Worm (Caenorhabditis elegans) whole organism, young adult: ENCODE results near the gene F54H12.5.

Source experiments
- B0261.1 ChIP-seq: sonication (generic microtip); optimal IDR thresholded peaks from 2 replicates; lab custom pipeline; 2016; ENCODE audit warnings: mild to moderate bottlenecking, missing genetic modification characterization, moderate library complexity, missing compliant biosample characterization
- B0336.3 ChIP-seq: fragments of 200-800 bp; sonication (Bioruptor generic); IDR thresholded peaks from 2 replicates; pipeline ENCODE4 v1.3.6; 2022; ENCODE audit warnings: missing genetic modification characterization, missing compliant biosample characterization
- C17E4.6 ChIP-seq: fragments of 200-800 bp; sonication (Bioruptor generic); IDR thresholded peaks from 2 replicates; pipeline ENCODE4 v1.3.6; 2022; ENCODE audit warnings: missing genetic modification reagents, missing genetic modification characterization, missing compliant biosample characterization
- F22D6.2 ChIP-seq: sonication (generic microtip); optimal IDR thresholded peaks from 2 replicates; lab custom pipeline; 2016; ENCODE audit warnings: mild to moderate bottlenecking, missing genetic modification characterization, missing compliant biosample characterization
- F57C9.4 ChIP-seq: sonication (generic microtip); optimal IDR thresholded peaks from 2 replicates; lab custom pipeline; 2017; ENCODE audit warnings: mild to moderate bottlenecking, missing genetic modification characterization, missing compliant biosample characterization
- T26A5.8 ChIP-seq: sonication (generic microtip); optimal IDR thresholded peaks from 2 replicates; lab custom pipeline; 2016; ENCODE audit warnings: missing genetic modification characterization, missing compliant biosample characterization
- Y56A3A.18 ChIP-seq: fragments of 200-800 bp; sonication (Bioruptor generic); IDR thresholded peaks from 2 replicates; pipeline ENCODE4 v1.3.6; 2022; ENCODE audit warnings: missing genetic modification reagents, missing genetic modification characterization, missing compliant biosample characterization
- Y95B8A.8 ChIP-seq: fragments of 200-800 bp; sonication (Bioruptor generic); IDR thresholded peaks from 2 replicates; pipeline ENCODE4 v1.3.6; 2022; ENCODE audit warnings: missing genetic modification reagents, missing genetic modification characterization, missing compliant biosample characterization
- aptf-2 ChIP-seq: fragments of 200-800 bp; sonication (Bioruptor generic); conservative IDR thresholded peaks from 2 replicates; pipeline ENCODE4 v1.3.6; 2022; ENCODE audit warnings: missing genetic modification reagents, missing genetic modification characterization, missing compliant biosample characterization
- attf-5 ChIP-seq: fragments of 200-800 bp; sonication (Bioruptor generic); optimal IDR thresholded peaks from 2 replicates; lab custom pipeline; 2018; ENCODE audit warnings: mild to moderate bottlenecking, missing genetic modification characterization, missing compliant biosample characterization
- ccch-3 ChIP-seq: fragments of 200-800 bp; sonication (Bioruptor generic); optimal IDR thresholded peaks from 2 replicates; lab custom pipeline; 2018; ENCODE audit warnings: mild to moderate bottlenecking, missing genetic modification characterization, missing compliant biosample characterization
- cebp-1 ChIP-seq, 2 experiments: fragments of 200-800 bp in 1 of 2; sonication (Bioruptor generic) in 1 of 2; sonication (generic microtip) in 1 of 2; IDR thresholded peaks in 1 of 2; optimal IDR thresholded peaks in 1 of 2; 2 replicates each; pipeline versions ENCODE4 v1.3.6 to Lab custom; 2017 to 2022; ENCODE audit warnings: missing compliant biosample characterization in 2 of 2, missing genetic modification characterization in 2 of 2, mild to moderate bottlenecking in 1 of 2, missing genetic modification reagents in 1 of 2, moderate library complexity in 1 of 2
- ceh-40 ChIP-seq: fragments of 200-800 bp; sonication (Bioruptor generic); IDR thresholded peaks from 2 replicates; pipeline ENCODE4 v1.3.6; 2022; ENCODE audit warnings: missing genetic modification characterization, missing compliant biosample characterization
- ceh-91 ChIP-seq: fragments of 200-800 bp; sonication (Bioruptor generic); IDR thresholded peaks from 2 replicates; pipeline ENCODE4 v1.3.6; 2022; ENCODE audit warnings: missing genetic modification reagents, missing genetic modification characterization, missing compliant biosample characterization
- die-1 ChIP-seq: sonication (generic microtip); optimal IDR thresholded peaks from 2 replicates; lab custom pipeline; 2016; ENCODE audit warnings: missing genotype, mild to moderate bottlenecking, missing genetic modification characterization, missing compliant biosample characterization
- dpl-1 ChIP-seq: fragments of 150-350 bp; optimal IDR thresholded peaks from 2 replicates; lab custom pipeline; 2014; ENCODE audit warnings: missing biosample characterization, missing genetic modification reagents, missing genetic modification characterization
- efl-1 ChIP-seq: fragments of 150-350 bp; optimal IDR thresholded peaks from 2 replicates; lab custom pipeline; 2014; ENCODE audit warnings: missing biosample characterization, missing genetic modification reagents, missing genetic modification characterization
- ets-4 ChIP-seq: fragments of 200-800 bp; sonication (Bioruptor generic); optimal IDR thresholded peaks from 2 replicates; lab custom pipeline; 2018; ENCODE audit warnings: mild to moderate bottlenecking, missing genetic modification characterization, missing compliant biosample characterization
- hmg-1.2 ChIP-seq: fragments of 200-800 bp; sonication (Bioruptor generic); IDR thresholded peaks from 2 replicates; pipeline ENCODE4 v1.3.6; 2022; ENCODE audit warnings: missing genetic modification reagents, missing genetic modification characterization, missing compliant biosample characterization
- hmg-20 ChIP-seq: fragments of 200-800 bp; sonication (Bioruptor generic); IDR thresholded peaks from 2 replicates; pipeline ENCODE4 v1.3.6; 2022; ENCODE audit warnings: missing genetic modification reagents, missing genetic modification characterization, missing compliant biosample characterization
- hsf-1 ChIP-seq: fragments of 200-800 bp; sonication (Bioruptor generic); IDR thresholded peaks from 2 replicates; pipeline ENCODE4 v1.3.6; 2022; ENCODE audit warnings: missing genetic modification reagents, missing genetic modification characterization, missing compliant biosample characterization
- lir-1 ChIP-seq: fragments of 200-800 bp; sonication (Bioruptor generic); conservative IDR thresholded peaks from 2 replicates; pipeline ENCODE4 v1.3.6; 2022; ENCODE audit warnings: missing genetic modification reagents, missing genetic modification characterization, missing compliant biosample characterization
- lsl-1 ChIP-seq: fragments of 200-800 bp; sonication (Bioruptor generic); optimal IDR thresholded peaks from 2 replicates; lab custom pipeline; 2018; ENCODE audit warnings: mild to moderate bottlenecking, missing genetic modification characterization, moderate library complexity, missing compliant biosample characterization
- lsy-27 ChIP-seq: sonication (generic microtip); optimal IDR thresholded peaks from 2 replicates; lab custom pipeline; 2017; ENCODE audit warnings: missing genetic modification characterization, mild to moderate bottlenecking, missing compliant biosample characterization, antibody characterized with exemption, missing genotype, borderline replicate concordance; ENCODE audit not compliant: insufficient read depth
- mcd-1 ChIP-seq: fragments of 200-800 bp; sonication (Bioruptor generic); IDR thresholded peaks from 2 replicates; pipeline ENCODE4 v1.3.6; 2022; ENCODE audit warnings: missing genetic modification reagents, missing genetic modification characterization, missing compliant biosample characterization
- mel-28 ChIP-seq: sonication (generic microtip); optimal IDR thresholded peaks from 2 replicates; lab custom pipeline; 2016; ENCODE audit warnings: borderline replicate concordance, mild to moderate bottlenecking, missing genetic modification characterization, missing compliant biosample characterization
- nfyb-1 ChIP-seq: fragments of 200-800 bp; sonication (Bioruptor generic); IDR thresholded peaks from 2 replicates; pipeline ENCODE4 v1.3.6; 2022; ENCODE audit warnings: missing genetic modification reagents, missing genetic modification characterization, missing compliant biosample characterization
- nhr-120 ChIP-seq: fragments of 200-800 bp; sonication (Bioruptor generic); IDR thresholded peaks from 2 replicates; pipeline ENCODE4 v1.3.6; 2022; ENCODE audit warnings: missing genetic modification characterization, missing compliant biosample characterization
- nhr-179 ChIP-seq: sonication (generic microtip); optimal IDR thresholded peaks from 2 replicates; lab custom pipeline; 2016; ENCODE audit warnings: mild to moderate bottlenecking, missing genetic modification characterization, missing compliant biosample characterization
- nhr-80 ChIP-seq: sonication (generic microtip); optimal IDR thresholded peaks from 2 replicates; lab custom pipeline; 2016; ENCODE audit warnings: missing genetic modification characterization, missing compliant biosample characterization
- nhr-90 ChIP-seq: sonication (generic microtip); optimal IDR thresholded peaks from 2 replicates; lab custom pipeline; 2016; ENCODE audit warnings: missing genotype, mild to moderate bottlenecking, missing genetic modification characterization, missing compliant biosample characterization
- pha-4 ChIP-seq: fragments of 150-350 bp; sonication (generic microtip); optimal IDR thresholded peaks from 2 replicates; lab custom pipeline; 2014; ENCODE audit warnings: missing biosample characterization, missing genetic modification reagents, missing genetic modification characterization
- rcor-1 ChIP-seq: fragments of 200-800 bp; sonication (Bioruptor generic); IDR thresholded peaks from 2 replicates; pipeline ENCODE4 v1.3.6; 2022; ENCODE audit warnings: missing genetic modification reagents, missing genetic modification characterization, missing compliant biosample characterization
- rec-8 ChIP-seq, 2 experiments: sonication (generic microtip); optimal IDR thresholded peaks; 2 replicates each; lab custom pipeline; 2016; ENCODE audit warnings: mild to moderate bottlenecking in 2 of 2, missing genetic modification characterization in 2 of 2, missing genetic modification reagents in 2 of 2, missing genotype in 2 of 2, missing biosample characterization in 1 of 2, missing compliant biosample characterization in 1 of 2, moderate library complexity in 1 of 2
- repo-1 ChIP-seq: sonication (generic microtip); optimal IDR thresholded peaks from 2 replicates; lab custom pipeline; 2017; ENCODE audit warnings: mild to moderate bottlenecking, missing genetic modification characterization, missing compliant biosample characterization
- sea-2 ChIP-seq: fragments of 200-800 bp; sonication (Bioruptor generic); IDR thresholded peaks from 2 replicates; pipeline ENCODE4 v1.3.6; 2022; ENCODE audit warnings: missing genetic modification characterization, missing compliant biosample characterization
- snpc-1.3 ChIP-seq: sonication (generic microtip); optimal IDR thresholded peaks from 2 replicates; lab custom pipeline; 2017; ENCODE audit warnings: missing genetic modification characterization, mild to moderate bottlenecking, missing compliant biosample characterization, antibody characterized with exemption, moderate library complexity, missing genotype, missing genetic modification reagents; ENCODE audit not compliant: insufficient read depth
- somi-1 ChIP-seq: fragments of 200-800 bp; sonication (Bioruptor generic); optimal IDR thresholded peaks from 2 replicates; lab custom pipeline; 2018; ENCODE audit warnings: mild to moderate bottlenecking, missing genetic modification characterization, missing compliant biosample characterization
- tlf-1 ChIP-seq: fragments of 200-800 bp; sonication (Bioruptor generic); optimal IDR thresholded peaks from 2 replicates; lab custom pipeline; 2018; ENCODE audit warnings: mild to moderate bottlenecking, missing genetic modification characterization, missing compliant biosample characterization
- unc-62 ChIP-seq: fragments of 150-350 bp; optimal IDR thresholded peaks from 2 replicates; lab custom pipeline; 2014; ENCODE audit warnings: missing biosample characterization, missing genetic modification reagents, missing genetic modification characterization
- xnd-1 ChIP-seq: sonication (generic microtip); optimal IDR thresholded peaks from 2 replicates; lab custom pipeline; 2016; ENCODE audit warnings: missing genotype, missing genetic modification reagents, missing genetic modification characterization, missing compliant biosample characterization
- ztf-18 ChIP-seq: sonication (generic microtip); optimal IDR thresholded peaks from 2 replicates; lab custom pipeline; 2016; ENCODE audit warnings: missing genotype, mild to moderate bottlenecking, missing genetic modification characterization, missing compliant biosample characterization
- ztf-28 ChIP-seq: fragments of 200-800 bp; sonication (Bioruptor generic); IDR thresholded peaks from 2 replicates; pipeline ENCODE4 v1.3.6; 2022; ENCODE audit warnings: missing genetic modification reagents, missing genetic modification characterization, missing compliant biosample characterization
- ztf-3 ChIP-seq: fragments of 200-800 bp; sonication (Bioruptor generic); optimal IDR thresholded peaks from 2 replicates; lab custom pipeline; 2018; ENCODE audit warnings: mild to moderate bottlenecking, missing genetic modification characterization, missing compliant biosample characterization

The F54H12.5 gene

DNA sequence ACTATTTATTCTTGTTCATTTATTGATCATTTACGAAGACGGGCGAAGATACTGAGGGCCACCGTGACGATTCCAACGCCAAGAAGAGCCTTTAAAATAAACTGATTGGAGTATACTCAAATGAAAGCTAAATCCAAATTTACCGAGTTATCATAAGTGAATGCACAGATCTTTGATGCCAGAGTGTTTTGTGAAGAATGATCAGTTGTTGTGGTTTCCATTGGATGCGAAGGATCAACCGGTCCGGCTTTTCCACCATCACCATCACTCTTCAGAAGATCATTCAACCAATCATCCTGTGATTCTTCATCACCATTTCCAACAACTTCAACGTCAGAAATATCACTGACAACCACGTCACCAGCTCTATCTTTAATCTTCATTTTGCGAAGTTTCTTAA, 5.3 kb upstream of the F54H12.5 start (continued):
- TF ChIP-seq B0261.1 (tag; lab: Kevin White, UChicago): no peak
- 0 out of 2 replicates have a peak, but pooled peaks have one; percentile 44 for TF ChIP-seq nhr-120 (GFP tag; lab: Robert Waterston, UW)
- no peak for TF ChIP-seq ceh-91 (GFP tag; lab: Robert Waterston, UW)
- 0 out of 2 replicates have a peak, but pooled peaks have one; percentile 32 for TF ChIP-seq hsf-1
- peak; percentile 6 for TF ChIP-seq die-1 (tag; lab: Kevin White, UChicago)
- no peak for TF ChIP-seq F22D6.2
- no peak for TF ChIP-seq ceh-40
- no peak for TF ChIP-seq lir-1 (GFP tag; lab: Robert Waterston, UW)

ce11 chrIII:7973968-7974607, 2.1 kb upstream of the F54H12.5 start:
- no peak for TF ChIP-seq rcor-1
- TF ChIP-seq aptf-2 (GFP tag; lab: Robert Waterston, UW): no peak
- no peak for TF ChIP-seq efl-1 (GFP tag; lab: Kevin White, UChicago)
- TF ChIP-seq ccch-3 (GFP tag; lab: Kevin White, UChicago): no peak
- no peak for TF ChIP-seq cebp-1 (GFP tag; IDR thresholded peaks at IDR 0.05; lab: Robert Waterston, UW)
- TF ChIP-seq cebp-1 (tag; optimal IDR thresholded peaks at IDR 0.05; lab: Kevin White, UChicago): peak; percentile 44
- TF ChIP-seq nhr-179 (tag; lab: Kevin White, UChicago): no peak
- TF ChIP-seq ztf-18 (tag; lab: Kevin White, UChicago): no peak
- TF ChIP-seq lsy-27 (tag; lab: Kevin White, UChicago): no peak
- TF ChIP-seq xnd-1: no peak
- TF ChIP-seq nhr-90 (tag; lab: Kevin White, UChicago): no peak
- no peak for TF ChIP-seq F57C9.4 (tag; lab: Kevin White, UChicago)
- no peak for TF ChIP-seq nhr-120 (GFP tag; lab: Robert Waterston, UW)
- no peak for TF ChIP-seq mel-28 (tag; lab: Kevin White, UChicago)
- no peak for TF ChIP-seq repo-1 (tag; lab: Kevin White, UChicago)
- no peak for TF ChIP-seq T26A5.8 (tag; lab: Kevin White, UChicago)
- no peak for TF ChIP-seq hmg-1.2 (GFP tag; lab: Robert Waterston, UW)
- peak; percentile 40; the same call in 1 of the 2 replicates for TF ChIP-seq nfyb-1 (GFP tag; lab: Robert Waterston, UW)
- TF ChIP-seq dpl-1 (GFP tag; lab: Kevin White, UChicago): no peak
- TF ChIP-seq hmg-20 (GFP tag; lab: Robert Waterston, UW): no peak
- TF ChIP-seq pha-4 (tag; lab: Kevin White, UChicago): peak; percentile 65
- no peak for TF ChIP-seq C17E4.6 (GFP tag; lab: Robert Waterston, UW)
- no peak for TF ChIP-seq ceh-40
- no peak for TF ChIP-seq ztf-3
- TF ChIP-seq attf-5 (GFP tag; lab: Kevin White, UChicago): peak; percentile 26
- TF ChIP-seq somi-1 (GFP tag; lab: Kevin White, UChicago): no peak
- TF ChIP-seq B0336.3 (GFP tag; lab: Robert Waterston, UW): peak; percentile 24; the same call in 1 of the 2 replicates
- no peak for TF ChIP-seq ztf-28
- TF ChIP-seq tlf-1: peak; percentile 10
- peak; percentile 15; the same call in 1 of the 2 replicates for TF ChIP-seq mcd-1 (GFP tag; lab: Robert Waterston, UW)
- peak; percentile 61 for TF ChIP-seq ets-4 (GFP tag; lab: Kevin White, UChicago)
- no peak for TF ChIP-seq Y95B8A.8 (GFP tag; lab: Robert Waterston, UW)
- TF ChIP-seq snpc-1.3 (tag; lab: Kevin White, UChicago): no peak
- peak; percentile 3 for TF ChIP-seq unc-62 (GFP tag; lab: Kevin White, UChicago)
- TF ChIP-seq rec-8 (tag; optimal IDR thresholded peaks at IDR 0.05; lab: Kevin White, UChicago): no peak
- TF ChIP-seq lsl-1 (GFP tag; lab: Kevin White, UChicago): peak; percentile 6
- TF ChIP-seq Y56A3A.18: no peak
- TF ChIP-seq sea-2 (GFP tag; lab: Robert Waterston, UW): no peak
- peak; percentile 26 for TF ChIP-seq nhr-80 (tag; lab: Kevin White, UChicago)
